Worm (Caenorhabditis elegans) whole organism, L2 larva: ENCODE results near the gene btbd-10.

ENCODE experiments used
- F13H6.1 ChIP-seq: sonication (generic microtip); optimal IDR thresholded peaks from 2 replicates; lab custom pipeline; 2016; ENCODE audit warnings: missing genetic modification characterization, missing compliant biosample characterization
- R02D3.7 ChIP-seq: fragments of 150-350 bp; optimal IDR thresholded peaks from 2 replicates; lab custom pipeline; 2014; ENCODE audit warnings: missing biosample characterization, missing genetic modification characterization
- Y55F3AM.14 ChIP-seq: fragments of 200-800 bp; sonication (Bioruptor generic); optimal IDR thresholded peaks from 2 replicates; lab custom pipeline; 2018; ENCODE audit warnings: mild to moderate bottlenecking, missing genetic modification characterization, missing compliant biosample characterization
- ZK546.5 ChIP-seq: sonication (generic microtip); optimal IDR thresholded peaks from 2 replicates; lab custom pipeline; 2017; ENCODE audit warnings: missing biosample characterization, missing genetic modification characterization
- alr-1 ChIP-seq: fragments of 150-350 bp; optimal IDR thresholded peaks from 2 replicates; lab custom pipeline; 2014; ENCODE audit warnings: missing biosample characterization, missing genetic modification characterization
- ama-1 ChIP-seq: fragments of 150-350 bp; optimal IDR thresholded peaks from 2 replicates; lab custom pipeline; 2018; ENCODE audit warnings: inconsistent platforms
- blmp-1 ChIP-seq: sonication (generic microtip); optimal IDR thresholded peaks from 2 replicates; lab custom pipeline; 2017; ENCODE audit warnings: missing genetic modification characterization, mild to moderate bottlenecking, missing compliant biosample characterization, antibody characterized with exemption, moderate library complexity; ENCODE audit not compliant: insufficient read depth
- ceh-16 ChIP-seq: fragments of 150-350 bp; optimal IDR thresholded peaks from 2 replicates; lab custom pipeline; 2014; ENCODE audit warnings: missing biosample characterization, missing genetic modification characterization
- ceh-82 ChIP-seq: fragments of 150-350 bp; optimal IDR thresholded peaks from 2 replicates; lab custom pipeline; 2014; ENCODE audit warnings: missing biosample characterization, missing genetic modification characterization
- crh-2 ChIP-seq: sonication (generic microtip); optimal IDR thresholded peaks from 2 replicates; lab custom pipeline; 2017; ENCODE audit warnings: missing biosample characterization, missing genetic modification characterization
- dmd-4 ChIP-seq: sonication (generic microtip); optimal IDR thresholded peaks from 2 replicates; lab custom pipeline; 2017; ENCODE audit warnings: missing biosample characterization, missing genetic modification characterization
- elt-1 ChIP-seq: fragments of 150-350 bp; optimal IDR thresholded peaks from 2 replicates; lab custom pipeline; 2014; ENCODE audit warnings: missing biosample characterization, missing genetic modification characterization
- elt-3 ChIP-seq: sonication (generic microtip); optimal IDR thresholded peaks from 2 replicates; lab custom pipeline; 2017; ENCODE audit warnings: missing biosample characterization, missing genetic modification characterization
- fos-1 ChIP-seq: fragments of 150-350 bp; optimal IDR thresholded peaks from 2 replicates; lab custom pipeline; 2014; ENCODE audit warnings: missing biosample characterization, missing genetic modification characterization
- lin-11 ChIP-seq: fragments of 150-350 bp; sonication (generic microtip); optimal IDR thresholded peaks from 2 replicates; lab custom pipeline; 2014; ENCODE audit warnings: missing biosample characterization, missing genetic modification characterization, inconsistent platforms, mixed read lengths
- lsy-2 ChIP-seq, 2 experiments: fragments of 150-350 bp in 1 of 2; sonication (generic microtip) in 1 of 2; optimal IDR thresholded peaks; 2 replicates each; lab custom pipeline; 2014 to 2017; ENCODE audit warnings: missing biosample characterization in 2 of 2, missing genetic modification characterization in 2 of 2
- mbf-1 ChIP-seq: sonication (generic microtip); optimal IDR thresholded peaks from 2 replicates; lab custom pipeline; 2017; ENCODE audit warnings: missing biosample characterization, missing genetic modification characterization
- mdl-1 ChIP-seq, 2 experiments: fragments of 150-350 bp in 1 of 2; sonication (generic microtip) in 1 of 2; optimal IDR thresholded peaks; 2 replicates each; lab custom pipeline; 2017; ENCODE audit warnings: missing biosample characterization in 2 of 2, missing genetic modification characterization in 2 of 2
- nhr-10 ChIP-seq: sonication (generic microtip); optimal IDR thresholded peaks from 2 replicates; lab custom pipeline; 2017; ENCODE audit warnings: missing biosample characterization, missing genetic modification characterization
- nhr-12 ChIP-seq: fragments of 150-350 bp; optimal IDR thresholded peaks from 2 replicates; lab custom pipeline; 2014; ENCODE audit warnings: missing biosample characterization, missing genetic modification characterization
- nhr-129 ChIP-seq: fragments of 150-350 bp; optimal IDR thresholded peaks from 2 replicates; lab custom pipeline; 2014; ENCODE audit warnings: missing biosample characterization, missing genetic modification characterization
- nhr-21 ChIP-seq: fragments of 150-350 bp; optimal IDR thresholded peaks from 2 replicates; lab custom pipeline; 2014; ENCODE audit warnings: missing biosample characterization, missing genetic modification characterization
- nhr-23 ChIP-seq: fragments of 150-350 bp; optimal IDR thresholded peaks from 2 replicates; lab custom pipeline; 2014; ENCODE audit warnings: missing biosample characterization, missing genetic modification reagents, missing genetic modification characterization
- nhr-237 ChIP-seq: fragments of 150-350 bp; optimal IDR thresholded peaks from 2 replicates; lab custom pipeline; 2014; ENCODE audit warnings: missing biosample characterization, missing genetic modification characterization
- nhr-25 ChIP-seq: fragments of 150-350 bp; sonication (generic microtip); optimal IDR thresholded peaks from 3 replicates; lab custom pipeline; 2014; ENCODE audit warnings: missing biosample characterization, missing genetic modification characterization
- nhr-6 ChIP-seq: fragments of 150-350 bp; optimal IDR thresholded peaks from 2 replicates; lab custom pipeline; 2014; ENCODE audit warnings: missing biosample characterization, missing genetic modification characterization
- peb-1 ChIP-seq: fragments of 150-350 bp; optimal IDR thresholded peaks from 2 replicates; lab custom pipeline; 2014; ENCODE audit warnings: missing biosample characterization, missing genetic modification characterization
- sem-4 ChIP-seq: fragments of 150-350 bp; optimal IDR thresholded peaks from 2 replicates; lab custom pipeline; 2014; ENCODE audit warnings: missing biosample characterization, missing genetic modification reagents, missing genetic modification characterization
- skn-1 ChIP-seq: sonication (generic microtip); optimal IDR thresholded peaks from 2 replicates; lab custom pipeline; 2017; ENCODE audit warnings: missing biosample characterization, missing genetic modification characterization
- sma-3 ChIP-seq: sonication (generic microtip); optimal IDR thresholded peaks from 2 replicates; lab custom pipeline; 2016; ENCODE audit warnings: missing genetic modification reagents, missing genetic modification characterization, missing compliant biosample characterization
- sma-9 ChIP-seq, 2 experiments: fragments of 150-350 bp in 1 of 2; sonication (generic microtip) in 1 of 2; optimal IDR thresholded peaks; 2 replicates each; lab custom pipeline; 2014 to 2016; ENCODE audit warnings: missing genetic modification characterization in 2 of 2, mild to moderate bottlenecking in 1 of 2, missing biosample characterization in 1 of 2, missing compliant biosample characterization in 1 of 2, missing genetic modification reagents in 1 of 2, moderate library complexity in 1 of 2
- snpc-4 ChIP-seq: fragments of 150-350 bp; optimal IDR thresholded peaks from 2 replicates; lab custom pipeline; 2014; ENCODE audit warnings: missing biosample characterization, missing genetic modification characterization
- unc-39 ChIP-seq: fragments of 150-350 bp; optimal IDR thresholded peaks from 2 replicates; lab custom pipeline; 2014; ENCODE audit warnings: missing biosample characterization, missing genetic modification characterization
- unc-55 ChIP-seq: fragments of 150-350 bp; sonication (generic microtip); optimal IDR thresholded peaks from 3 replicates; lab custom pipeline; 2014; ENCODE audit warnings: missing biosample characterization, missing genetic modification reagents, missing genetic modification characterization
- unc-62 ChIP-seq: fragments of 150-350 bp; optimal IDR thresholded peaks from 2 replicates; lab custom pipeline; 2014; ENCODE audit warnings: missing biosample characterization, missing genetic modification reagents, missing genetic modification characterization
- ztf-1 ChIP-seq: fragments of 200-800 bp; sonication (Bioruptor generic); conservative IDR thresholded peaks from 2 replicates; pipeline ENCODE4 v1.3.6; 2022; ENCODE audit warnings: missing genetic modification characterization, missing compliant biosample characterization
- ztf-11 ChIP-seq: sonication (generic microtip); optimal IDR thresholded peaks from 2 replicates; lab custom pipeline; 2017; ENCODE audit warnings: missing biosample characterization, missing genetic modification characterization
- ztf-4 ChIP-seq: fragments of 150-350 bp; optimal IDR thresholded peaks from 2 replicates; lab custom pipeline; 2014; ENCODE audit warnings: missing biosample characterization, missing genetic modification characterization

The btbd-10 gene

ce11 chrII:4918501-4919021 is 13.8 kb downstream of the btbd-10 start:
- TF ChIP-seq unc-62 (GFP tag; lab: Kevin White, UChicago), result no peak
- TF ChIP-seq R02D3.7 (tag; lab: Kevin White, UChicago), result no peak
- TF ChIP-seq ZK546.5 (tag; lab: Kevin White, UChicago), result no peak
- TF ChIP-seq ama-1, result no peak
- TF ChIP-seq ceh-82 (tag; lab: Kevin White, UChicago), result no peak
- peak; percentile 43 for TF ChIP-seq nhr-25 (tag; lab: Kevin White, UChicago)
- TF ChIP-seq lsy-2 (tag; optimal IDR thresholded peaks at IDR 0.05; lab: Kevin White, UChicago), result no peak
- TF ChIP-seq sma-3 (GFP tag; lab: Kevin White, UChicago), result peak; percentile 65
- no peak for TF ChIP-seq nhr-12 (tag; lab: Kevin White, UChicago)
- no peak for TF ChIP-seq nhr-10
- TF ChIP-seq blmp-1 (tag; lab: Kevin White, UChicago), result no peak
- peak; percentile 3 for TF ChIP-seq sma-9 (GFP tag; optimal IDR thresholded peaks at IDR 0.05; lab: Kevin White, UChicago)
- TF ChIP-seq sma-9 (tag; optimal IDR thresholded peaks at IDR 0.05; lab: Kevin White, UChicago), result no peak
- no peak for TF ChIP-seq lin-11 (tag; lab: Kevin White, UChicago)
- TF ChIP-seq fos-1 (tag; lab: Kevin White, UChicago), result no peak
- no peak for TF ChIP-seq dmd-4 (tag; lab: Kevin White, UChicago)
- TF ChIP-seq elt-3 (tag; lab: Kevin White, UChicago), result no peak
- TF ChIP-seq mdl-1 (tag; optimal IDR thresholded peaks at IDR 0.05; lab: Kevin White, UChicago), result no peak
- TF ChIP-seq nhr-129 (tag; lab: Kevin White, UChicago), result no peak
- no peak for TF ChIP-seq nhr-6
- TF ChIP-seq crh-2 (tag; lab: Kevin White, UChicago), result no peak
- TF ChIP-seq skn-1 (tag; lab: Kevin White, UChicago), result no peak
- TF ChIP-seq ceh-16, result no peak
- no peak for TF ChIP-seq unc-55 (GFP tag; lab: Kevin White, UChicago)

DNA sequence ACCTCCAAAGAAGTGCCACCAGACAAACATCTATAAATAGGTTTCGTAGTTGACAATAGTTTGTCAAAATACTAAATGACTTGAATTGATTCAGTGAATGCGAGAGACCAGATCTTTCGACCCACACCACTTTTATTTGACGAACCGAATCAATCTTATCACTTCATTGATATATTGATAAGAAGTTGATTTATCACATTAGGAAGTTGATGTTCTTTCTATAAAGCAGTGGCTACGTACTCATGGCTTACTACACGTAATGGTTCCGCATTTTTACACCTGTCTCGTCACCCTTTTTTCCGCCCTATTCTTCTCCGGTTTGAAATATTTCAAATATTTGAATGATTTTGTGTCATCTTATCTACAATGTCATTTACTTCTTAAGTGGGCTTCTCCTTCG is 15.8 kb downstream of the btbd-10 start:
- no peak for TF ChIP-seq mdl-1 (tag; optimal IDR thresholded peaks at IDR 0.05; lab: Kevin White, UChicago)
- TF ChIP-seq unc-39 (tag; lab: Kevin White, UChicago), result no peak
- TF ChIP-seq F13H6.1 (tag; lab: Kevin White, UChicago), result no peak
- TF ChIP-seq lsy-2 (tag; optimal IDR thresholded peaks at IDR 0.05; lab: Kevin White, UChicago), result no peak
- TF ChIP-seq alr-1, result no peak
- TF ChIP-seq crh-2 (tag; lab: Kevin White, UChicago), result no peak
- no peak for TF ChIP-seq elt-1
- peak; percentile 18 for TF ChIP-seq sma-3 (GFP tag; lab: Kevin White, UChicago)
- peak; percentile 62 for TF ChIP-seq fos-1 (tag; lab: Kevin White, UChicago)
- TF ChIP-seq nhr-21 (tag; lab: Kevin White, UChicago), result no peak
- TF ChIP-seq R02D3.7 (tag; lab: Kevin White, UChicago), result no peak
- TF ChIP-seq, all 48 proteins: peak for 2

ce11 chrII:4924729-4925128 is 19.9 kb downstream of the btbd-10 start:
- no peak for TF ChIP-seq nhr-23
- no peak for TF ChIP-seq ztf-1
- no peak for TF ChIP-seq alr-1
- TF ChIP-seq ceh-16, result no peak
- no peak for TF ChIP-seq R02D3.7 (tag; lab: Kevin White, UChicago)
- TF ChIP-seq peb-1, result no peak
- no peak for TF ChIP-seq snpc-4
- no peak for TF ChIP-seq dmd-4 (tag; lab: Kevin White, UChicago)
- no peak for TF ChIP-seq elt-3 (tag; lab: Kevin White, UChicago)
- TF ChIP-seq nhr-237 (tag; lab: Kevin White, UChicago), result no peak
- TF ChIP-seq ceh-82 (tag; lab: Kevin White, UChicago), result no peak
- TF ChIP-seq fos-1 (tag; lab: Kevin White, UChicago), result no peak
- TF ChIP-seq Y55F3AM.14 (GFP tag; lab: Kevin White, UChicago), result no peak
- TF ChIP-seq unc-62 (GFP tag; lab: Kevin White, UChicago), result no peak
- TF ChIP-seq mbf-1 (tag; lab: Kevin White, UChicago), result no peak
- TF ChIP-seq sem-4 (tag; lab: Kevin White, UChicago), result no peak
- no peak for TF ChIP-seq ztf-4
- TF ChIP-seq ama-1, result no peak
- no peak for TF ChIP-seq sma-3 (GFP tag; lab: Kevin White, UChicago)
- no peak for TF ChIP-seq ztf-11 (tag; lab: Kevin White, UChicago)
